Fruit fly (Drosophila melanogaster) whole organism, embryonic: Measurements from ENCODE around the gene Mocs2B.

Source experiments
- Awh ChIP-seq: fragments of 200-800 bp; sonication (Bioruptor generic); IDR thresholded peaks from 2 replicates; pipeline ENCODE4, ENCODE4 v1.3.6; 2022; ENCODE audit warnings: missing biosample characterization, missing genetic modification characterization
- BEAF-32 ChIP-seq: fragments of 200-800 bp; sonication (Bioruptor generic); optimal IDR thresholded peaks from 3 replicates; lab custom pipeline; 2017; ENCODE audit warnings: missing biosample characterization, missing genetic modification characterization, mild to moderate bottlenecking, moderate library complexity, missing genetic modification reagents
- CG10209 ChIP-seq: fragments of 200-800 bp; sonication (Bioruptor generic); optimal IDR thresholded peaks from 3 replicates; lab custom pipeline; 2017; ENCODE audit warnings: missing biosample characterization, mild to moderate bottlenecking, missing genetic modification characterization, missing genetic modification reagents
- CG10431 ChIP-seq: fragments of 200-800 bp; sonication (Bioruptor generic); optimal IDR thresholded peaks from 3 replicates; lab custom pipeline; 2018; ENCODE audit warnings: missing biosample characterization, mild to moderate bottlenecking, missing genetic modification characterization
- CG10565 ChIP-seq: fragments of 200-800 bp; sonication (Bioruptor generic); optimal IDR thresholded peaks from 3 replicates; lab custom pipeline; 2016; ENCODE audit warnings: missing biosample characterization, mild to moderate bottlenecking, missing genetic modification characterization
- CG11085 ChIP-seq: fragments of 200-800 bp; sonication (Bioruptor generic); IDR thresholded peaks from 2 replicates; pipeline ENCODE4 v1.3.6; 2022; ENCODE audit warnings: missing biosample characterization, missing genetic modification characterization
- CG11093 ChIP-seq: fragments of 200-800 bp; sonication (Bioruptor generic); IDR thresholded peaks from 3 replicates; pipeline ENCODE4 v1.3.6; 2022; ENCODE audit warnings: missing biosample characterization, missing genetic modification characterization
- CG12219 ChIP-seq: fragments of 200-800 bp; sonication (Bioruptor generic); optimal IDR thresholded peaks from 3 replicates; lab custom pipeline; 2018; ENCODE audit warnings: missing biosample characterization, mild to moderate bottlenecking, missing genetic modification characterization
- CG12744 ChIP-seq: fragments of 200-800 bp; sonication (Bioruptor generic); optimal IDR thresholded peaks from 2 replicates; lab custom pipeline; 2016; ENCODE audit warnings: missing biosample characterization, missing genetic modification characterization
- CG12942 ChIP-seq: fragments of 200-800 bp; sonication (Bioruptor generic); optimal IDR thresholded peaks from 3 replicates; lab custom pipeline; 2016; ENCODE audit warnings: missing biosample characterization, missing genetic modification characterization
- CG13894 ChIP-seq: fragments of 200-800 bp; sonication (Bioruptor generic); optimal IDR thresholded peaks from 3 replicates; lab custom pipeline; 2018; ENCODE audit warnings: missing biosample characterization, mild to moderate bottlenecking, missing genetic modification characterization, moderate library complexity
- CG18476 ChIP-seq: fragments of 200-800 bp; sonication (Bioruptor generic); optimal IDR thresholded peaks from 2 replicates; lab custom pipeline; 2016; ENCODE audit warnings: missing biosample characterization, mild to moderate bottlenecking, missing genetic modification characterization
- CG2129 ChIP-seq: fragments of 200-800 bp; sonication (Bioruptor generic); IDR thresholded peaks from 2 replicates; pipeline ENCODE4 v1.3.6; 2022; ENCODE audit warnings: missing biosample characterization, missing genetic modification characterization; ENCODE audit not compliant: partially characterized antibody
- CG6272 ChIP-seq: fragments of 200-800 bp; sonication (Bioruptor generic); IDR thresholded peaks from 2 replicates; pipeline ENCODE4 v1.3.6; 2022; ENCODE audit warnings: missing biosample characterization, missing genetic modification characterization
- CG6683 ChIP-seq: fragments of 200-800 bp; sonication (Bioruptor generic); optimal IDR thresholded peaks from 2 replicates; lab custom pipeline; 2017; ENCODE audit warnings: missing biosample characterization, mild to moderate bottlenecking, missing genetic modification characterization, missing genetic modification reagents
- CG6791 ChIP-seq: fragments of 200-800 bp; sonication (Bioruptor generic); IDR thresholded peaks from 3 replicates; pipeline ENCODE4 v1.3.6; 2022; ENCODE audit warnings: missing biosample characterization, missing genetic modification characterization; ENCODE audit not compliant: partially characterized antibody
- CG7786 ChIP-seq: fragments of 200-800 bp; sonication (Bioruptor generic); optimal IDR thresholded peaks from 2 replicates; lab custom pipeline; 2016; ENCODE audit warnings: missing biosample characterization, missing genetic modification characterization
- CG9215 ChIP-seq: fragments of 200-800 bp; sonication (Bioruptor generic); IDR thresholded peaks from 2 replicates; pipeline ENCODE4 v1.3.6; 2022; ENCODE audit warnings: missing biosample characterization, missing genetic modification characterization
- CG9797 ChIP-seq: fragments of 200-800 bp; sonication (Bioruptor generic); optimal IDR thresholded peaks from 3 replicates; lab custom pipeline; 2018; ENCODE audit warnings: missing biosample characterization, mild to moderate bottlenecking, missing genetic modification characterization
- CG9932 ChIP-seq: fragments of 200-800 bp; sonication (Bioruptor generic); IDR thresholded peaks from 2 replicates; pipeline ENCODE4 v1.3.6; 2022; ENCODE audit warnings: missing biosample characterization, missing genetic modification characterization
- D ChIP-seq, 2 experiments: fragments of 200-800 bp in 1 of 2; fragments of >200 bp in 1 of 2; sonication (Bioruptor generic) in 1 of 2; optimal IDR thresholded peaks; 2 replicates in 1 of 2; 3 replicates in 1 of 2; lab custom pipeline; 2017; ENCODE audit warnings: mild to moderate bottlenecking in 1 of 2, missing biosample characterization in 1 of 2, missing genetic modification characterization in 1 of 2, missing genetic modification reagents in 1 of 2
- E2f2 ChIP-seq: fragments of 200-800 bp; sonication (Bioruptor generic); IDR thresholded peaks from 2 replicates; pipeline ENCODE4 v1.3.6; 2022; ENCODE audit warnings: missing biosample characterization, missing genetic modification characterization
- Elba2 ChIP-seq: fragments of 200-800 bp; sonication (Bioruptor generic); optimal IDR thresholded peaks from 3 replicates; lab custom pipeline; 2016; ENCODE audit warnings: missing biosample characterization, missing genetic modification characterization
- H2.0 ChIP-seq: fragments of 200-800 bp; sonication (Bioruptor generic); IDR thresholded peaks from 2 replicates; pipeline ENCODE4 v1.3.6; 2022; ENCODE audit warnings: missing biosample characterization, missing genetic modification characterization
- Hand ChIP-seq: fragments of 200-800 bp; sonication (Bioruptor generic); optimal IDR thresholded peaks from 2 replicates; lab custom pipeline; 2017; ENCODE audit warnings: mild to moderate bottlenecking, missing biosample characterization, missing genetic modification reagents, missing genetic modification characterization
- Kr ChIP-seq: fragments of 200-800 bp; sonication (Bioruptor generic); optimal IDR thresholded peaks from 2 replicates; lab custom pipeline; 2017; ENCODE audit warnings: missing biosample characterization, mild to moderate bottlenecking, missing genetic modification characterization
- MBD-R2 ChIP-seq: fragments of 200-800 bp; sonication (Bioruptor generic); IDR thresholded peaks from 2 replicates; pipeline ENCODE4 v1.3.6; 2022; ENCODE audit warnings: missing biosample characterization, missing genetic modification characterization
- Mes4 ChIP-seq: fragments of 200-800 bp; sonication (Bioruptor generic); optimal IDR thresholded peaks from 2 replicates; lab custom pipeline; 2016; ENCODE audit warnings: missing biosample characterization, missing genetic modification characterization
- Myb ChIP-seq: fragments of 200-800 bp; sonication (Bioruptor generic); optimal IDR thresholded peaks from 2 replicates; lab custom pipeline; 2016; ENCODE audit warnings: missing biosample characterization, missing genetic modification characterization
- NC2β ChIP-seq: fragments of 200-800 bp; sonication (Bioruptor generic); optimal IDR thresholded peaks from 2 replicates; lab custom pipeline; 2016; ENCODE audit warnings: missing biosample characterization, missing genetic modification characterization
- Ravus ChIP-seq: fragments of 200-800 bp; sonication (Bioruptor generic); IDR thresholded peaks from 2 replicates; pipeline ENCODE4 v1.3.6; 2022; ENCODE audit warnings: missing biosample characterization, missing genetic modification characterization
- Rx ChIP-seq: fragments of 200-800 bp; sonication (Bioruptor generic); IDR thresholded peaks from 2 replicates; pipeline ENCODE4 v1.3.6; 2022; ENCODE audit warnings: missing biosample characterization, missing genetic modification characterization
- Taf1 ChIP-seq: fragments of 200-800 bp; sonication (Bioruptor generic); IDR thresholded peaks from 2 replicates; pipeline ENCODE4 v1.3.6; 2022; ENCODE audit warnings: missing biosample characterization, missing genetic modification characterization
- YL-1 ChIP-seq: fragments of 200-800 bp; sonication (Bioruptor generic); optimal IDR thresholded peaks from 3 replicates; lab custom pipeline; 2017; ENCODE audit warnings: missing biosample characterization, mild to moderate bottlenecking, missing genetic modification characterization
- al ChIP-seq: fragments of 200-800 bp; sonication (Bioruptor generic); IDR thresholded peaks from 2 replicates; pipeline ENCODE4 v1.3.6; 2022; ENCODE audit warnings: missing biosample characterization, missing genetic modification characterization
- bigmax ChIP-seq: fragments of 200-800 bp; sonication (Bioruptor generic); optimal IDR thresholded peaks from 2 replicates; lab custom pipeline; 2018; ENCODE audit warnings: missing biosample characterization, mild to moderate bottlenecking, missing genetic modification characterization
- danr ChIP-seq: fragments of 200-800 bp; sonication (Bioruptor generic); IDR thresholded peaks from 2 replicates; pipeline ENCODE4 v1.3.6; 2022; ENCODE audit warnings: missing biosample characterization, missing genetic modification characterization
- gro ChIP-seq: fragments of 200-800 bp; sonication (Bioruptor generic); optimal IDR thresholded peaks from 2 replicates; lab custom pipeline; 2016; ENCODE audit warnings: missing biosample characterization, missing genetic modification characterization
- kni ChIP-seq: fragments of 200-800 bp; sonication (Bioruptor generic); optimal IDR thresholded peaks from 3 replicates; lab custom pipeline; 2017; ENCODE audit warnings: mild to moderate bottlenecking, missing biosample characterization, missing genetic modification reagents, missing genetic modification characterization
- nmo ChIP-seq: fragments of 200-800 bp; sonication (Bioruptor generic); optimal IDR thresholded peaks from 2 replicates; lab custom pipeline; 2018; ENCODE audit warnings: missing biosample characterization, mild to moderate bottlenecking, missing genetic modification characterization, moderate library complexity
- nom ChIP-seq: fragments of 200-800 bp; sonication (Bioruptor generic); optimal IDR thresholded peaks from 2 replicates; lab custom pipeline; 2017; ENCODE audit warnings: missing biosample characterization, missing genetic modification characterization, mild to moderate bottlenecking, moderate library complexity, missing genetic modification reagents
- org-1 ChIP-seq: fragments of 200-800 bp; sonication (Bioruptor generic); optimal IDR thresholded peaks from 2 replicates; lab custom pipeline; 2017; ENCODE audit warnings: missing biosample characterization, missing genetic modification characterization
- phol ChIP-seq: fragments of 200-800 bp; sonication (Bioruptor generic); optimal IDR thresholded peaks from 3 replicates; lab custom pipeline; 2018; ENCODE audit warnings: missing biosample characterization, mild to moderate bottlenecking, missing genetic modification characterization, moderate library complexity
- rib ChIP-seq: fragments of 200-800 bp; sonication (Bioruptor generic); IDR thresholded peaks from 2 replicates; pipeline ENCODE4 v1.3.6; 2022; ENCODE audit warnings: missing biosample characterization, missing genetic modification characterization
- row ChIP-seq: fragments of 200-800 bp; sonication (Bioruptor generic); IDR thresholded peaks from 3 replicates; pipeline ENCODE4 v1.3.6; 2022; ENCODE audit warnings: missing biosample characterization, missing genetic modification characterization
- sc ChIP-seq, 3 experiments: fragments of >200 bp in 2 of 3; fragments of 200-800 bp in 1 of 3; sonication (Bioruptor generic) in 1 of 3; optimal IDR thresholded peaks; 2 replicates in 2 of 3; 3 replicates in 1 of 3; lab custom pipeline; 2017; ENCODE audit warnings: mild to moderate bottlenecking in 1 of 3, missing biosample characterization in 1 of 3, missing genetic modification characterization in 1 of 3, missing genetic modification reagents in 1 of 3
- seq ChIP-seq: fragments of 200-800 bp; sonication (Bioruptor generic); IDR thresholded peaks from 2 replicates; pipeline ENCODE4 v1.3.6; 2022; ENCODE audit warnings: missing biosample characterization, missing genetic modification characterization
- sima ChIP-seq: fragments of 200-800 bp; sonication (Bioruptor generic); optimal IDR thresholded peaks from 2 replicates; lab custom pipeline; 2016; ENCODE audit warnings: missing biosample characterization, missing genetic modification characterization
- tap ChIP-seq: fragments of 200-800 bp; optimal IDR thresholded peaks from 3 replicates; lab custom pipeline; 2019; ENCODE audit warnings: missing biosample characterization, mild to moderate bottlenecking, missing genetic modification characterization, moderate library complexity
- vnd ChIP-seq: fragments of 200-800 bp; sonication (Bioruptor generic); IDR thresholded peaks from 3 replicates; pipeline ENCODE4 v1.3.6; 2022; ENCODE audit warnings: missing biosample characterization, missing genetic modification characterization; ENCODE audit not compliant: partially characterized antibody

Gene Mocs2B

dm6 chr3R:25127231-25127689 lies at the start of gene Mocs2B, which contains the start of the genes Mocs2A and Clbn (continued):
- TF ChIP-seq Myb (GFP tag; lab: Kevin White, UChicago), result no peak
- TF ChIP-seq YL-1 (GFP tag; lab: Kevin White, UChicago), result peak; percentile 49
- TF ChIP-seq Hand (GFP tag; lab: Kevin White, UChicago), result no peak
- TF ChIP-seq sc (optimal IDR thresholded peaks at IDR 0.05; lab: Kevin White, UChicago), result no peak
- TF ChIP-seq sc (GFP tag; optimal IDR thresholded peaks at IDR 0.05; lab: Kevin White, UChicago), result no peak
- peak; percentile 9 for TF ChIP-seq phol
- no peak for TF ChIP-seq CG6272 (GFP tag; lab: Robert Waterston, UW)
- TF ChIP-seq CG12219, result no peak
- TF ChIP-seq CG11093 (GFP tag; lab: Robert Waterston, UW), result no peak
- no peak for TF ChIP-seq CG10565 (GFP tag; lab: Kevin White, UChicago)
- no peak; the same call in 1 of the 2 replicates for TF ChIP-seq MBD-R2
- TF ChIP-seq row (GFP tag; lab: Robert Waterston, UW), result peak; percentile 64
- TF ChIP-seq CG6791 (GFP tag; lab: Robert Waterston, UW), result peak; percentile 66
- TF ChIP-seq Elba2 (GFP tag; lab: Kevin White, UChicago), result no peak
- peak; percentile 75 for TF ChIP-seq BEAF-32
- no peak for TF ChIP-seq Taf1 (GFP tag; lab: Robert Waterston, UW)
- no peak for TF ChIP-seq rib (GFP tag; lab: Robert Waterston, UW)
- no peak for TF ChIP-seq Kr (GFP tag; lab: Kevin White, UChicago)
- no peak for TF ChIP-seq kni (GFP tag; lab: Kevin White, UChicago)
- TF ChIP-seq CG11085 (GFP tag; lab: Robert Waterston, UW), result no peak
- no peak for TF ChIP-seq Awh
- no peak for TF ChIP-seq danr (GFP tag; lab: Robert Waterston, UW)
- no peak for TF ChIP-seq CG10209 (GFP tag; lab: Kevin White, UChicago)
- TF ChIP-seq vnd (GFP tag; lab: Robert Waterston, UW), result peak; percentile 79
- no peak for TF ChIP-seq H2.0
- no peak for TF ChIP-seq CG9215 (GFP tag; lab: Robert Waterston, UW)
- TF ChIP-seq CG13894, result no peak
- TF ChIP-seq E2f2 (GFP tag; lab: Robert Waterston, UW), result 0 out of 2 replicates have a peak, but pooled peaks have one; percentile 8
- TF ChIP-seq CG18476 (GFP tag; lab: Kevin White, UChicago), result no peak
- no peak for TF ChIP-seq NC2β (GFP tag; lab: Kevin White, UChicago)
- TF ChIP-seq bigmax (GFP tag; lab: Kevin White, UChicago), result no peak
- TF ChIP-seq D (optimal IDR thresholded peaks at IDR 0.05; lab: Kevin White, UChicago), result no peak
- TF ChIP-seq D (GFP tag; optimal IDR thresholded peaks at IDR 0.05; lab: Kevin White, UChicago), result no peak
- TF ChIP-seq CG2129 (GFP tag; lab: Robert Waterston, UW), result peak; percentile 75
- no peak for TF ChIP-seq CG9932 (GFP tag; lab: Robert Waterston, UW)
- no peak for TF ChIP-seq sima
- no peak for TF ChIP-seq org-1
- no peak for TF ChIP-seq CG6683 (GFP tag; lab: Kevin White, UChicago)
- no peak for TF ChIP-seq Rx (GFP tag; lab: Robert Waterston, UW)
- no peak for TF ChIP-seq Ravus (GFP tag; lab: Robert Waterston, UW)
- no peak for TF ChIP-seq CG9797
- no peak for TF ChIP-seq CG12942 (GFP tag; lab: Kevin White, UChicago)
- TF ChIP-seq nom (GFP tag; lab: Kevin White, UChicago), result no peak
- no peak for TF ChIP-seq seq (GFP tag; lab: Robert Waterston, UW)
- no peak for TF ChIP-seq CG12744 (GFP tag; lab: Kevin White, UChicago)
- peak; percentile 14 for TF ChIP-seq nmo (GFP tag; lab: Kevin White, UChicago)
- no peak for TF ChIP-seq gro (GFP tag; lab: Kevin White, UChicago)
- TF ChIP-seq Mes4 (GFP tag; lab: Kevin White, UChicago), result no peak
- no peak for TF ChIP-seq tap
- no peak for TF ChIP-seq CG10431 (GFP tag; lab: Kevin White, UChicago)
- TF ChIP-seq al (GFP tag; lab: Robert Waterston, UW), result no peak
- TF ChIP-seq CG7786 (GFP tag; lab: Kevin White, UChicago), result no peak
